Worm (Caenorhabditis elegans) whole organism, L2 larva: ENCODE measurements around the gene lrch-1.

ENCODE experiments used
- C34F6.9 ChIP-seq: fragments of 150-350 bp; optimal IDR thresholded peaks from 2 replicates; lab custom pipeline; 2014; ENCODE audit warnings: missing biosample characterization, missing genetic modification characterization
- F13H6.1 ChIP-seq: sonication (generic microtip); optimal IDR thresholded peaks from 2 replicates; lab custom pipeline; 2016; ENCODE audit warnings: missing genetic modification characterization, missing compliant biosample characterization
- R02D3.7 ChIP-seq: fragments of 150-350 bp; optimal IDR thresholded peaks from 2 replicates; lab custom pipeline; 2014; ENCODE audit warnings: missing biosample characterization, missing genetic modification characterization
- Y55F3AM.14 ChIP-seq: fragments of 200-800 bp; sonication (Bioruptor generic); optimal IDR thresholded peaks from 2 replicates; lab custom pipeline; 2018; ENCODE audit warnings: mild to moderate bottlenecking, missing genetic modification characterization, missing compliant biosample characterization
- ZK546.5 ChIP-seq: sonication (generic microtip); optimal IDR thresholded peaks from 2 replicates; lab custom pipeline; 2017; ENCODE audit warnings: missing biosample characterization, missing genetic modification characterization
- alr-1 ChIP-seq: fragments of 150-350 bp; optimal IDR thresholded peaks from 2 replicates; lab custom pipeline; 2014; ENCODE audit warnings: missing biosample characterization, missing genetic modification characterization
- aly-2 ChIP-seq: fragments of 150-350 bp; optimal IDR thresholded peaks from 2 replicates; lab custom pipeline; 2014; ENCODE audit warnings: missing biosample characterization, missing genetic modification characterization
- ama-1 ChIP-seq: fragments of 150-350 bp; optimal IDR thresholded peaks from 2 replicates; lab custom pipeline; 2018; ENCODE audit warnings: inconsistent platforms
- blmp-1 ChIP-seq: sonication (generic microtip); optimal IDR thresholded peaks from 2 replicates; lab custom pipeline; 2017; ENCODE audit warnings: missing genetic modification characterization, mild to moderate bottlenecking, missing compliant biosample characterization, antibody characterized with exemption, moderate library complexity; ENCODE audit not compliant: insufficient read depth
- ceh-16 ChIP-seq: fragments of 150-350 bp; optimal IDR thresholded peaks from 2 replicates; lab custom pipeline; 2014; ENCODE audit warnings: missing biosample characterization, missing genetic modification characterization
- ceh-82 ChIP-seq: fragments of 150-350 bp; optimal IDR thresholded peaks from 2 replicates; lab custom pipeline; 2014; ENCODE audit warnings: missing biosample characterization, missing genetic modification characterization
- crh-2 ChIP-seq: sonication (generic microtip); optimal IDR thresholded peaks from 2 replicates; lab custom pipeline; 2017; ENCODE audit warnings: missing biosample characterization, missing genetic modification characterization
- egl-27 ChIP-seq: sonication (generic microtip); optimal IDR thresholded peaks from 3 replicates; lab custom pipeline; 2017; ENCODE audit warnings: missing biosample characterization, missing genetic modification reagents, missing genetic modification characterization
- elt-1 ChIP-seq: fragments of 150-350 bp; optimal IDR thresholded peaks from 2 replicates; lab custom pipeline; 2014; ENCODE audit warnings: missing biosample characterization, missing genetic modification characterization
- elt-3 ChIP-seq: sonication (generic microtip); optimal IDR thresholded peaks from 2 replicates; lab custom pipeline; 2017; ENCODE audit warnings: missing biosample characterization, missing genetic modification characterization
- fos-1 ChIP-seq: fragments of 150-350 bp; optimal IDR thresholded peaks from 2 replicates; lab custom pipeline; 2014; ENCODE audit warnings: missing biosample characterization, missing genetic modification characterization
- gmeb-1 ChIP-seq: fragments of 150-350 bp; optimal IDR thresholded peaks from 2 replicates; lab custom pipeline; 2014; ENCODE audit warnings: missing biosample characterization, missing genetic modification characterization
- lin-11 ChIP-seq: fragments of 150-350 bp; sonication (generic microtip); optimal IDR thresholded peaks from 2 replicates; lab custom pipeline; 2014; ENCODE audit warnings: missing biosample characterization, missing genetic modification characterization, inconsistent platforms, mixed read lengths
- lin-13 ChIP-seq: fragments of 150-350 bp; optimal IDR thresholded peaks from 2 replicates; lab custom pipeline; 2014; ENCODE audit warnings: missing biosample characterization, missing genetic modification reagents, missing genetic modification characterization
- lin-39 ChIP-seq: fragments of 150-350 bp; optimal IDR thresholded peaks from 2 replicates; lab custom pipeline; 2014; ENCODE audit warnings: missing biosample characterization, missing genetic modification reagents, missing genetic modification characterization
- lsy-2 ChIP-seq, 2 experiments: fragments of 150-350 bp in 1 of 2; sonication (generic microtip) in 1 of 2; optimal IDR thresholded peaks; 2 replicates each; lab custom pipeline; 2014 to 2017; ENCODE audit warnings: missing biosample characterization in 2 of 2, missing genetic modification characterization in 2 of 2
- mab-5 ChIP-seq: fragments of 150-350 bp; optimal IDR thresholded peaks from 2 replicates; lab custom pipeline; 2014; ENCODE audit warnings: missing biosample characterization, missing genetic modification characterization
- mbf-1 ChIP-seq: sonication (generic microtip); optimal IDR thresholded peaks from 2 replicates; lab custom pipeline; 2017; ENCODE audit warnings: missing biosample characterization, missing genetic modification characterization
- mdl-1 ChIP-seq, 2 experiments: fragments of 150-350 bp in 1 of 2; sonication (generic microtip) in 1 of 2; optimal IDR thresholded peaks; 2 replicates each; lab custom pipeline; 2017; ENCODE audit warnings: missing biosample characterization in 2 of 2, missing genetic modification characterization in 2 of 2
- nhr-10 ChIP-seq: sonication (generic microtip); optimal IDR thresholded peaks from 2 replicates; lab custom pipeline; 2017; ENCODE audit warnings: missing biosample characterization, missing genetic modification characterization
- nhr-11 ChIP-seq: fragments of 150-350 bp; optimal IDR thresholded peaks from 2 replicates; lab custom pipeline; 2014; ENCODE audit warnings: missing biosample characterization, missing genetic modification characterization
- nhr-12 ChIP-seq: fragments of 150-350 bp; optimal IDR thresholded peaks from 2 replicates; lab custom pipeline; 2014; ENCODE audit warnings: missing biosample characterization, missing genetic modification characterization
- nhr-129 ChIP-seq: fragments of 150-350 bp; optimal IDR thresholded peaks from 2 replicates; lab custom pipeline; 2014; ENCODE audit warnings: missing biosample characterization, missing genetic modification characterization
- nhr-21 ChIP-seq: fragments of 150-350 bp; optimal IDR thresholded peaks from 2 replicates; lab custom pipeline; 2014; ENCODE audit warnings: missing biosample characterization, missing genetic modification characterization
- nhr-237 ChIP-seq: fragments of 150-350 bp; optimal IDR thresholded peaks from 2 replicates; lab custom pipeline; 2014; ENCODE audit warnings: missing biosample characterization, missing genetic modification characterization
- nhr-25 ChIP-seq: fragments of 150-350 bp; sonication (generic microtip); optimal IDR thresholded peaks from 3 replicates; lab custom pipeline; 2014; ENCODE audit warnings: missing biosample characterization, missing genetic modification characterization
- nhr-6 ChIP-seq: fragments of 150-350 bp; optimal IDR thresholded peaks from 2 replicates; lab custom pipeline; 2014; ENCODE audit warnings: missing biosample characterization, missing genetic modification characterization
- nhr-77 ChIP-seq: fragments of 150-350 bp; optimal IDR thresholded peaks from 2 replicates; lab custom pipeline; 2014; ENCODE audit warnings: missing biosample characterization, missing genetic modification characterization
- peb-1 ChIP-seq: fragments of 150-350 bp; optimal IDR thresholded peaks from 2 replicates; lab custom pipeline; 2014; ENCODE audit warnings: missing biosample characterization, missing genetic modification characterization
- sem-4 ChIP-seq: fragments of 150-350 bp; optimal IDR thresholded peaks from 2 replicates; lab custom pipeline; 2014; ENCODE audit warnings: missing biosample characterization, missing genetic modification reagents, missing genetic modification characterization
- skn-1 ChIP-seq: sonication (generic microtip); optimal IDR thresholded peaks from 2 replicates; lab custom pipeline; 2017; ENCODE audit warnings: missing biosample characterization, missing genetic modification characterization
- sma-3 ChIP-seq: sonication (generic microtip); optimal IDR thresholded peaks from 2 replicates; lab custom pipeline; 2016; ENCODE audit warnings: missing genetic modification reagents, missing genetic modification characterization, missing compliant biosample characterization
- sma-9 ChIP-seq, 2 experiments: fragments of 150-350 bp in 1 of 2; sonication (generic microtip) in 1 of 2; optimal IDR thresholded peaks; 2 replicates each; lab custom pipeline; 2014 to 2016; ENCODE audit warnings: missing genetic modification characterization in 2 of 2, mild to moderate bottlenecking in 1 of 2, missing biosample characterization in 1 of 2, missing compliant biosample characterization in 1 of 2, missing genetic modification reagents in 1 of 2, moderate library complexity in 1 of 2
- snpc-4 ChIP-seq: fragments of 150-350 bp; optimal IDR thresholded peaks from 2 replicates; lab custom pipeline; 2014; ENCODE audit warnings: missing biosample characterization, missing genetic modification characterization
- unc-39 ChIP-seq: fragments of 150-350 bp; optimal IDR thresholded peaks from 2 replicates; lab custom pipeline; 2014; ENCODE audit warnings: missing biosample characterization, missing genetic modification characterization
- unc-55 ChIP-seq: fragments of 150-350 bp; sonication (generic microtip); optimal IDR thresholded peaks from 3 replicates; lab custom pipeline; 2014; ENCODE audit warnings: missing biosample characterization, missing genetic modification reagents, missing genetic modification characterization
- zag-1 ChIP-seq: fragments of 150-350 bp; optimal IDR thresholded peaks from 2 replicates; lab custom pipeline; 2014; ENCODE audit warnings: missing biosample characterization, missing genetic modification characterization
- ztf-1 ChIP-seq: fragments of 200-800 bp; sonication (Bioruptor generic); conservative IDR thresholded peaks from 2 replicates; pipeline ENCODE4 v1.3.6; 2022; ENCODE audit warnings: missing genetic modification characterization, missing compliant biosample characterization
- ztf-4 ChIP-seq: fragments of 150-350 bp; optimal IDR thresholded peaks from 2 replicates; lab custom pipeline; 2014; ENCODE audit warnings: missing biosample characterization, missing genetic modification characterization

The lrch-1 gene

DNA sequence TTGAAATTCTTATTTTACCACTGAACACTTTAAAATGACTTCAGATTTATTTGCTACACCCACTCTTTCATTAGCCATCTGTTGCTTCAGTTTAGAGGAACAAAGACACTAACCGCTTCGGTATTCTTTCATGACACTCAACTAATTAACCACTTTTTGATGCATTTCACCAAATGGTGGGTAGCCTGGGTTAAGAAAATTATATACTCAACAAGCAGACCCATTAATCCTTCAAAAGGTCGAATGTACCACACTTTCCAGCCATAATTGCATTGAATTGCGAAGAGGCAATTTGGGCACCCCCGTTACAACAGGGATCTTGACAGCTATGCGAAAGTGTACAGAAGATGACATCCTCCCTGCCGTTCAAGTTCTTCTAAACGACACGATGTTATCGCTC, 42.0 kb upstream of the lrch-1 start:
- TF ChIP-seq nhr-25 (tag; lab: Kevin White, UChicago) = peak; percentile 57
- TF ChIP-seq nhr-129 = peak; percentile 10
- TF ChIP-seq lin-39 (tag; lab: Kevin White, UChicago) = no peak

DNA sequence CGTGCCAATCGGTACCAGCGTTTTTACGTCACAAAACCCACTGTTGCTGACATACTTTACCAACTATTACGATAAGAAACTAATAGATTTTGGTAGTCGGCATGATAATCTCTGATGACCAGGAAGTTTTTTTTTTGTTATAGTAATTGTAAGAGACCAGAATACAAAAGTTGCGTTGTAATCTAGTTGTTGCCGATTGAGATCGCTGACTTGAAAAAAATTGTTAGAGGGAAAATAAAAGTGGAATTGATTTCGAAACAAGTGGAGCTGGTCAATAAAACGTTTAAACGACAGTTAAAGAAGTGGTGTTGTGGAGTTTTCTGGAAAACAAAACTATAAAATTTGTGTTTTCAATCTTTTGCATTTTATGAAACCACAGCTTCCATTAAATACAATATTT, 40.5 kb upstream of the lrch-1 start:
- TF ChIP-seq sma-9 (GFP tag; optimal IDR thresholded peaks at IDR 0.05; lab: Kevin White, UChicago) = peak; percentile 33
- TF ChIP-seq sma-9 (tag; optimal IDR thresholded peaks at IDR 0.05; lab: Kevin White, UChicago) = no peak
- no peak for TF ChIP-seq nhr-237 (tag; lab: Kevin White, UChicago)
- no peak for TF ChIP-seq egl-27 (tag; lab: Kevin White, UChicago)
- TF ChIP-seq sem-4 (tag; lab: Kevin White, UChicago) = no peak

DNA sequence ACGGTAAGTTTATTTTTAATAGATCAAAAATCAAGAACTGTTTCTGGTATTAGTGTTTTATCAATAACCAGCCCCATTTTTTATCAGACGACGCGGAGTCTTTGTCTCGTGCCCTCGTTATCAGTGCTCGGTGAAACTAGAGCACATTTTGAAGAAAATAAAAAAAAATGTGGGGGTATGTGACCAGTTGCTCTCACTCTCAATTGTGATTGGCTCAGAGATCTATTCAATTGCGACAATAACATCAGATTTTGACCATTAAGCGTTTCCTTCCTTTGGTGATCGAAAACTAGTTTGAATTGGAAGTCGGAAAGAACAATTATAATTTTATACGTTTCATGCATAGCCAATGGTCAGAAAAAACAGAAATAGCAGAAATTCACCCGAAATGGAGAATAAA, 40.0 kb upstream of the lrch-1 start:
- TF ChIP-seq nhr-237 (tag; lab: Kevin White, UChicago) = no peak
- TF ChIP-seq nhr-10 = no peak
- no peak for TF ChIP-seq mdl-1 (tag; optimal IDR thresholded peaks at IDR 0.05; lab: Kevin White, UChicago)
- peak; percentile 32 for TF ChIP-seq F13H6.1 (tag; lab: Kevin White, UChicago)
- no peak for TF ChIP-seq snpc-4 (tag; lab: Kevin White, UChicago)
- TF ChIP-seq unc-55 (GFP tag; lab: Kevin White, UChicago) = no peak
- peak; percentile 57 for TF ChIP-seq nhr-129
- TF ChIP-seq sma-3 (GFP tag; lab: Kevin White, UChicago) = peak; percentile 28
- no peak for TF ChIP-seq skn-1 (tag; lab: Kevin White, UChicago)
- TF ChIP-seq unc-39 (tag; lab: Kevin White, UChicago) = no peak
- peak; percentile 80 for TF ChIP-seq sma-9 (GFP tag; optimal IDR thresholded peaks at IDR 0.05; lab: Kevin White, UChicago)
- TF ChIP-seq sma-9 (tag; optimal IDR thresholded peaks at IDR 0.05; lab: Kevin White, UChicago) = no peak
- no peak for TF ChIP-seq nhr-21
- peak; percentile 25 for TF ChIP-seq crh-2 (tag; lab: Kevin White, UChicago)
- TF ChIP-seq, all 48 proteins: peak for 5

DNA sequence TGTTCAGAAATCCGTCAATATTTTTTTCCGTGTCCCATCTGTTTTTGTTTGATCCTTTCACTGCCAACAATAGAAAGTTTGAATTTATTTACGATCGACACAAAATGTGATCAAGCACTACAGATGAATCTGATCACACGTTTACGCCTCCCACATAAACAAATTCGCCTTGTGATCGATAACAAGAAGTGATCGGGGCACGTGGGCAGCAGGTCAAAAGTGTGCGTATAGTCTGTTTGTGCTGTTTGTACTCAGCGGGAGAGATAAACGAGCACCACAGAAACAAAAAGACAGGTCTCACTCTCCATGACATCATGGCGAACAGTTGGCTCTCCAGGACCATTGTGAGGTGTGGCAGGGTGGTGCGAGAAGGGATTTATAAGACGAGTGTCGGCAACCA, 39.1 kb upstream of the lrch-1 start:
- TF ChIP-seq nhr-6 = peak; percentile 26
- no peak for TF ChIP-seq nhr-237 (tag; lab: Kevin White, UChicago)
- peak; percentile 68 for TF ChIP-seq fos-1 (tag; lab: Kevin White, UChicago)
- no peak for TF ChIP-seq mbf-1 (tag; lab: Kevin White, UChicago)
- no peak for TF ChIP-seq ztf-1 (GFP tag; lab: Robert Waterston, UW)
- TF ChIP-seq nhr-10 = peak; percentile 34
- peak; percentile 60 for TF ChIP-seq sem-4 (tag; lab: Kevin White, UChicago)
- no peak for TF ChIP-seq R02D3.7
- TF ChIP-seq nhr-12 (tag; lab: Kevin White, UChicago) = no peak
- peak; percentile 85 for TF ChIP-seq nhr-21
- no peak for TF ChIP-seq nhr-11
- TF ChIP-seq nhr-129 = peak; percentile 97
- no peak for TF ChIP-seq snpc-4 (tag; lab: Kevin White, UChicago)
- TF ChIP-seq unc-39 (tag; lab: Kevin White, UChicago) = no peak
- TF ChIP-seq mdl-1 (tag; optimal IDR thresholded peaks at IDR 0.05; lab: Kevin White, UChicago) = peak; percentile 67 to 91
- no peak for TF ChIP-seq alr-1 (tag; lab: Kevin White, UChicago)
- no peak for TF ChIP-seq elt-1
- peak; percentile 97 for TF ChIP-seq sma-9 (GFP tag; optimal IDR thresholded peaks at IDR 0.05; lab: Kevin White, UChicago)
- TF ChIP-seq sma-9 (tag; optimal IDR thresholded peaks at IDR 0.05; lab: Kevin White, UChicago) = no peak
- no peak for TF ChIP-seq ceh-16 (tag; lab: Kevin White, UChicago)
- no peak for TF ChIP-seq ZK546.5 (tag; lab: Kevin White, UChicago)
- no peak for TF ChIP-seq egl-27 (tag; lab: Kevin White, UChicago)
- no peak for TF ChIP-seq elt-3
- no peak for TF ChIP-seq aly-2 (tag; lab: Kevin White, UChicago)
- TF ChIP-seq lin-11 (tag; lab: Kevin White, UChicago) = peak; percentile 48
- TF ChIP-seq mab-5 (tag; lab: Kevin White, UChicago) = peak; percentile 34
- TF ChIP-seq F13H6.1 (tag; lab: Kevin White, UChicago) = peak; percentile 91
- TF ChIP-seq lin-39 (tag; lab: Kevin White, UChicago) = no peak
- peak; percentile 56 for TF ChIP-seq lin-13 (GFP tag; lab: Kevin White, UChicago)
- no peak for TF ChIP-seq nhr-77
- peak; percentile 91 for TF ChIP-seq ztf-4 (tag; lab: Kevin White, UChicago)
- peak; percentile 56 for TF ChIP-seq gmeb-1
- no peak for TF ChIP-seq zag-1 (tag; lab: Kevin White, UChicago)
- TF ChIP-seq skn-1 (tag; lab: Kevin White, UChicago) = peak; percentile 4
- TF ChIP-seq sma-3 (GFP tag; lab: Kevin White, UChicago) = peak; percentile 85
- peak; percentile 52 for TF ChIP-seq C34F6.9 (tag; lab: Kevin White, UChicago)
- TF ChIP-seq ceh-82 (tag; lab: Kevin White, UChicago) = no peak
- no peak for TF ChIP-seq unc-55 (GFP tag; lab: Kevin White, UChicago)
- peak in 1 of 2 experiments; percentile 76 for TF ChIP-seq lsy-2 (tag; optimal IDR thresholded peaks at IDR 0.05; lab: Kevin White, UChicago)
- TF ChIP-seq ama-1 (lab: Kevin White, UChicago) = peak; percentile 58
- peak; percentile 78 for TF ChIP-seq Y55F3AM.14 (GFP tag; lab: Kevin White, UChicago)
- peak; percentile 81 for TF ChIP-seq blmp-1
- peak; percentile 94 for TF ChIP-seq crh-2 (tag; lab: Kevin White, UChicago)
- peak; percentile 89 for TF ChIP-seq nhr-25 (tag; lab: Kevin White, UChicago)
- TF ChIP-seq peb-1 (tag; lab: Kevin White, UChicago) = no peak
